Fruit fly (Drosophila melanogaster): ENCODE measurements around the gene CG44532.

- TF ChIP-seq h (GFP tag; optimal IDR thresholded peaks at IDR 0.05) (no peak), brk (GFP tag; optimal IDR thresholded peaks at IDR 0.05) (no peak), fru (GFP tag; optimal IDR thresholded peaks at IDR 0.05) (no peak)
Observed at dm6 chrX:9190555-9191184, 28.8 kb downstream of the CG44532 start, which contains the start of gene CG12115.

All from whole organism, wandering third instar larva.